Worm (Caenorhabditis elegans) whole organism, L2 larva: ENCODE measurements around the gene C54F6.18.

Source experiments
- Y55F3AM.14 ChIP-seq: fragments of 200-800 bp; sonication (Bioruptor generic); optimal IDR thresholded peaks from 2 replicates; lab custom pipeline; 2018; ENCODE audit warnings: mild to moderate bottlenecking, missing genetic modification characterization, missing compliant biosample characterization
- ama-1 ChIP-seq: fragments of 150-350 bp; optimal IDR thresholded peaks from 2 replicates; lab custom pipeline; 2018; ENCODE audit warnings: inconsistent platforms
- blmp-1 ChIP-seq: sonication (generic microtip); optimal IDR thresholded peaks from 2 replicates; lab custom pipeline; 2017; ENCODE audit warnings: missing genetic modification characterization, mild to moderate bottlenecking, missing compliant biosample characterization, antibody characterized with exemption, moderate library complexity; ENCODE audit not compliant: insufficient read depth
- ceh-16 ChIP-seq: fragments of 150-350 bp; optimal IDR thresholded peaks from 2 replicates; lab custom pipeline; 2014; ENCODE audit warnings: missing biosample characterization, missing genetic modification characterization
- dmd-4 ChIP-seq: sonication (generic microtip); optimal IDR thresholded peaks from 2 replicates; lab custom pipeline; 2017; ENCODE audit warnings: missing biosample characterization, missing genetic modification characterization
- fos-1 ChIP-seq: fragments of 150-350 bp; optimal IDR thresholded peaks from 2 replicates; lab custom pipeline; 2014; ENCODE audit warnings: missing biosample characterization, missing genetic modification characterization
- lin-13 ChIP-seq: fragments of 150-350 bp; optimal IDR thresholded peaks from 2 replicates; lab custom pipeline; 2014; ENCODE audit warnings: missing biosample characterization, missing genetic modification reagents, missing genetic modification characterization
- mdl-1 ChIP-seq, 2 experiments: fragments of 150-350 bp in 1 of 2; sonication (generic microtip) in 1 of 2; optimal IDR thresholded peaks; 2 replicates each; lab custom pipeline; 2017; ENCODE audit warnings: missing biosample characterization in 2 of 2, missing genetic modification characterization in 2 of 2
- sma-9 ChIP-seq, 2 experiments: fragments of 150-350 bp in 1 of 2; sonication (generic microtip) in 1 of 2; optimal IDR thresholded peaks; 2 replicates each; lab custom pipeline; 2014 to 2016; ENCODE audit warnings: missing genetic modification characterization in 2 of 2, mild to moderate bottlenecking in 1 of 2, missing biosample characterization in 1 of 2, missing compliant biosample characterization in 1 of 2, missing genetic modification reagents in 1 of 2, moderate library complexity in 1 of 2
- snpc-4 ChIP-seq: fragments of 150-350 bp; optimal IDR thresholded peaks from 2 replicates; lab custom pipeline; 2014; ENCODE audit warnings: missing biosample characterization, missing genetic modification characterization
- unc-39 ChIP-seq: fragments of 150-350 bp; optimal IDR thresholded peaks from 2 replicates; lab custom pipeline; 2014; ENCODE audit warnings: missing biosample characterization, missing genetic modification characterization
- unc-62 ChIP-seq: fragments of 150-350 bp; optimal IDR thresholded peaks from 2 replicates; lab custom pipeline; 2014; ENCODE audit warnings: missing biosample characterization, missing genetic modification reagents, missing genetic modification characterization
- ztf-11 ChIP-seq: sonication (generic microtip); optimal IDR thresholded peaks from 2 replicates; lab custom pipeline; 2017; ENCODE audit warnings: missing biosample characterization, missing genetic modification characterization

ce11 chrV:7551821-7552220 lies 26.0 kb downstream of the C54F6.18 start, which contains the start of gene F19F10.3:
- no peak for TF ChIP-seq snpc-4 (tag; lab: Kevin White, UChicago)
- no peak for TF ChIP-seq lin-13 (GFP tag; lab: Kevin White, UChicago)
- no peak for TF ChIP-seq Y55F3AM.14 (GFP tag; lab: Kevin White, UChicago)
- no peak for TF ChIP-seq fos-1 (tag; lab: Kevin White, UChicago)
- TF ChIP-seq ztf-11 (tag; lab: Kevin White, UChicago) = no peak
- no peak for TF ChIP-seq unc-39 (tag; lab: Kevin White, UChicago)
- no peak for TF ChIP-seq unc-62
- no peak for TF ChIP-seq blmp-1 (tag; lab: Kevin White, UChicago)
- TF ChIP-seq sma-9 (GFP tag; optimal IDR thresholded peaks at IDR 0.05; lab: Kevin White, UChicago) = no peak
- no peak for TF ChIP-seq sma-9 (tag; optimal IDR thresholded peaks at IDR 0.05; lab: Kevin White, UChicago)
- no peak for TF ChIP-seq ceh-16
- no peak for TF ChIP-seq mdl-1 (tag; optimal IDR thresholded peaks at IDR 0.05; lab: Kevin White, UChicago)
- no peak for TF ChIP-seq dmd-4
- TF ChIP-seq ama-1 (lab: Kevin White, UChicago) = no peak
